Fruit fly (Drosophila melanogaster): ENCODE measurements around the gene Stip1.

dm6 chr2L:309812-310431, 15.0 kb downstream of the Stip1 start:
- no peak for TF ChIP-seq dysf (GFP tag; IDR thresholded peaks at IDR 0.05)
- no peak for TF ChIP-seq CG10959 (GFP tag; IDR thresholded peaks at IDR 0.05)
- no peak for TF ChIP-seq CG7357 (GFP tag; IDR thresholded peaks at IDR 0.05)
- no peak for TF ChIP-seq CG7556 (GFP tag; optimal IDR thresholded peaks at IDR 0.05)
- no peak for TF ChIP-seq eve (GFP tag; optimal IDR thresholded peaks at IDR 0.05)
